Worm (Caenorhabditis elegans) whole organism, L4 larva: Measurements from ENCODE around the gene C24B5.4.
A peak's percentile ranks its signal among the peaks of the same experiment; 100 is the strongest.

Source experiments
- F26F4.8 ChIP-seq: fragments of 200-800 bp; sonication (Bioruptor generic); conservative IDR thresholded peaks from 2 replicates; pipeline ENCODE4 v1.3.6; 2022; ENCODE audit warnings: missing genetic modification characterization, missing compliant biosample characterization
- F44E2.7 ChIP-seq: fragments of 200-800 bp; sonication (Bioruptor generic); IDR thresholded peaks from 2 replicates; pipeline ENCODE4 v2.1.2; 2022; ENCODE audit warnings: missing genetic modification characterization, missing compliant biosample characterization
- R02D3.7 ChIP-seq: fragments of 150-350 bp; sonication (generic microtip); optimal IDR thresholded peaks from 3 replicates; lab custom pipeline; 2014; ENCODE audit warnings: missing biosample characterization, missing genetic modification characterization
- T20F7.1 ChIP-seq: fragments of 200-800 bp; sonication (Bioruptor generic); optimal IDR thresholded peaks from 2 replicates; lab custom pipeline; 2018; ENCODE audit warnings: mild to moderate bottlenecking, missing genetic modification characterization, missing compliant biosample characterization
- Y105C5A.15 ChIP-seq: fragments of 200-800 bp; sonication (Bioruptor generic); IDR thresholded peaks from 2 replicates; pipeline ENCODE4 v1.3.6; 2022; ENCODE audit warnings: missing genetic modification characterization, missing compliant biosample characterization
- aly-2 ChIP-seq: sonication (generic microtip); optimal IDR thresholded peaks from 2 replicates; lab custom pipeline; 2018; ENCODE audit warnings: missing biosample characterization, missing genetic modification characterization
- ceh-28 ChIP-seq: fragments of 150-350 bp; optimal IDR thresholded peaks from 2 replicates; lab custom pipeline; 2014; ENCODE audit warnings: missing biosample characterization, missing genetic modification reagents, missing genetic modification characterization
- ces-1 ChIP-seq: fragments of 150-350 bp; sonication (generic microtip); optimal IDR thresholded peaks from 4 replicates; lab custom pipeline; 2014; ENCODE audit warnings: missing biosample characterization, missing genetic modification reagents, missing genetic modification characterization
- ctbp-1 ChIP-seq: fragments of 200-800 bp; sonication (Bioruptor generic); IDR thresholded peaks from 2 replicates; pipeline ENCODE4 v1.3.6; 2022; ENCODE audit warnings: missing genetic modification reagents, missing genetic modification characterization, missing compliant biosample characterization
- daf-16 ChIP-seq, 3 experiments: sonication (generic microtip); optimal IDR thresholded peaks; 2 replicates each; lab custom pipeline; 2016 to 2017; ENCODE audit warnings: missing genetic modification characterization in 3 of 3, missing genetic modification reagents in 3 of 3, mild to moderate bottlenecking in 2 of 3, missing compliant biosample characterization in 2 of 3, missing biosample characterization in 1 of 3, moderate library complexity in 1 of 3
- daf-8 ChIP-seq: fragments of 200-800 bp; sonication (Bioruptor generic); IDR thresholded peaks from 2 replicates; pipeline ENCODE4 v1.3.6; 2022; ENCODE audit warnings: missing genetic modification characterization, missing compliant biosample characterization
- dmd-8 ChIP-seq: fragments of 200-800 bp; sonication (Bioruptor generic); IDR thresholded peaks from 2 replicates; pipeline ENCODE4 v1.3.6; 2022; ENCODE audit warnings: missing genetic modification characterization, missing compliant biosample characterization
- fkh-10 ChIP-seq: fragments of 150-350 bp; optimal IDR thresholded peaks from 2 replicates; lab custom pipeline; 2014; ENCODE audit warnings: missing biosample characterization, missing genetic modification reagents, missing genetic modification characterization
- fos-1 ChIP-seq: fragments of 150-350 bp; optimal IDR thresholded peaks from 2 replicates; lab custom pipeline; 2014; ENCODE audit warnings: missing biosample characterization, missing genetic modification characterization
- gei-8 ChIP-seq: fragments of 200-800 bp; sonication (Bioruptor generic); optimal IDR thresholded peaks from 2 replicates; lab custom pipeline; 2018; ENCODE audit warnings: mild to moderate bottlenecking, missing genetic modification characterization, missing compliant biosample characterization
- lin-15B ChIP-seq: fragments of 150-350 bp; sonication (generic microtip); optimal IDR thresholded peaks from 3 replicates; lab custom pipeline; 2014; ENCODE audit warnings: missing biosample characterization, missing genetic modification characterization
- lin-29 ChIP-seq: fragments of 200-800 bp; sonication (Bioruptor generic); IDR thresholded peaks from 2 replicates; pipeline ENCODE4 v1.3.6; 2022; ENCODE audit warnings: missing genetic modification reagents, missing genetic modification characterization, missing compliant biosample characterization
- lin-38 ChIP-seq: fragments of 200-800 bp; sonication (Bioruptor generic); IDR thresholded peaks from 2 replicates; pipeline ENCODE4 v1.3.6; 2022; ENCODE audit warnings: missing genetic modification reagents, missing genetic modification characterization, missing compliant biosample characterization
- lsy-2 ChIP-seq, 2 experiments: fragments of 150-350 bp in 1 of 2; sonication (generic microtip) in 1 of 2; optimal IDR thresholded peaks; 2 replicates each; lab custom pipeline; 2014 to 2017; ENCODE audit warnings: missing biosample characterization in 2 of 2, missing genetic modification characterization in 2 of 2
- madf-5 ChIP-seq, 2 experiments: fragments of 200-800 bp; sonication (Bioruptor generic); IDR thresholded peaks; 2 replicates each; pipeline ENCODE4 v1.3.6; 2022; ENCODE audit warnings: missing compliant biosample characterization in 2 of 2, missing genetic modification characterization in 2 of 2
- mdl-1 ChIP-seq, 2 experiments: fragments of 150-350 bp in 1 of 2; sonication (generic microtip) in 1 of 2; optimal IDR thresholded peaks; 2 replicates each; lab custom pipeline; 2014 to 2017; ENCODE audit warnings: missing biosample characterization in 2 of 2, missing genetic modification characterization in 2 of 2
- mep-1 ChIP-seq: fragments of 150-350 bp; sonication (generic microtip); optimal IDR thresholded peaks from 3 replicates; lab custom pipeline; 2014; ENCODE audit warnings: missing biosample characterization, missing genetic modification characterization
- mes-2 ChIP-seq: sonication (generic microtip); optimal IDR thresholded peaks from 2 replicates; lab custom pipeline; 2016; ENCODE audit warnings: missing genotype, mild to moderate bottlenecking, missing genetic modification characterization, missing compliant biosample characterization; ENCODE audit not compliant: poor library complexity, severe bottlenecking
- mxl-3 ChIP-seq: fragments of 200-800 bp; sonication (Bioruptor generic); optimal IDR thresholded peaks from 2 replicates; lab custom pipeline; 2018; ENCODE audit warnings: mild to moderate bottlenecking, missing genetic modification characterization, missing compliant biosample characterization
- nhr-11 ChIP-seq: fragments of 150-350 bp; optimal IDR thresholded peaks from 2 replicates; lab custom pipeline; 2014; ENCODE audit warnings: missing biosample characterization, missing genetic modification characterization
- nhr-237 ChIP-seq: sonication (generic microtip); optimal IDR thresholded peaks from 2 replicates; lab custom pipeline; 2017; ENCODE audit warnings: missing biosample characterization, missing genetic modification characterization
- nhr-25 ChIP-seq: sonication (generic microtip); optimal IDR thresholded peaks from 2 replicates; lab custom pipeline; 2017; ENCODE audit warnings: missing genetic modification characterization, mild to moderate bottlenecking, missing compliant biosample characterization, antibody characterized with exemption, moderate library complexity, borderline replicate concordance; ENCODE audit not compliant: insufficient read depth
- nhr-28 ChIP-seq: fragments of 150-350 bp; optimal IDR thresholded peaks from 2 replicates; lab custom pipeline; 2014; ENCODE audit warnings: missing biosample characterization, missing genetic modification characterization
- nhr-6 ChIP-seq: fragments of 150-350 bp; optimal IDR thresholded peaks from 2 replicates; lab custom pipeline; 2014; ENCODE audit warnings: missing biosample characterization, missing genetic modification characterization
- pha-4 ChIP-seq, 2 experiments: fragments of 150-350 bp in 1 of 2; fragments of 200-800 bp in 1 of 2; sonication (Bioruptor generic) in 1 of 2; IDR thresholded peaks in 1 of 2; optimal IDR thresholded peaks in 1 of 2; 2 replicates each; pipeline versions ENCODE4 v1.3.6 to Lab custom; 2014 to 2022; ENCODE audit warnings: missing genetic modification characterization in 2 of 2, missing genetic modification reagents in 2 of 2, missing biosample characterization in 1 of 2, missing compliant biosample characterization in 1 of 2
- rbr-2 ChIP-seq: sonication (generic microtip); optimal IDR thresholded peaks from 2 replicates; lab custom pipeline; 2016; ENCODE audit warnings: missing genotype, missing genetic modification characterization, missing compliant biosample characterization
- sdz-12 ChIP-seq: fragments of 200-800 bp; sonication (Bioruptor generic); optimal IDR thresholded peaks from 2 replicates; lab custom pipeline; 2018; ENCODE audit warnings: mild to moderate bottlenecking, missing genetic modification characterization, missing compliant biosample characterization
- snpc-4 ChIP-seq: fragments of 150-350 bp; optimal IDR thresholded peaks from 2 replicates; lab custom pipeline; 2014; ENCODE audit warnings: missing biosample characterization, missing genetic modification characterization
- tra-1 ChIP-seq: fragments of 200-800 bp; sonication (Bioruptor generic); IDR thresholded peaks from 2 replicates; pipeline ENCODE4 v1.3.6; 2022; ENCODE audit warnings: missing genetic modification reagents, missing genetic modification characterization, missing compliant biosample characterization
- unc-130 ChIP-seq: sonication (generic microtip); optimal IDR thresholded peaks from 2 replicates; lab custom pipeline; 2016; ENCODE audit warnings: missing genetic modification reagents, missing genetic modification characterization, missing compliant biosample characterization
- vab-7 ChIP-seq: fragments of 200-800 bp; sonication (Bioruptor generic); IDR thresholded peaks from 2 replicates; pipeline ENCODE4 v1.3.6; 2022; ENCODE audit warnings: missing genetic modification reagents, missing genetic modification characterization, missing compliant biosample characterization
- zag-1 ChIP-seq: fragments of 150-350 bp; optimal IDR thresholded peaks from 2 replicates; lab custom pipeline; 2014; ENCODE audit warnings: missing biosample characterization, missing genetic modification characterization
- ztf-7 ChIP-seq: fragments of 150-350 bp; optimal IDR thresholded peaks from 2 replicates; lab custom pipeline; 2014; ENCODE audit warnings: missing biosample characterization, missing genetic modification characterization

Gene C24B5.4

DNA sequence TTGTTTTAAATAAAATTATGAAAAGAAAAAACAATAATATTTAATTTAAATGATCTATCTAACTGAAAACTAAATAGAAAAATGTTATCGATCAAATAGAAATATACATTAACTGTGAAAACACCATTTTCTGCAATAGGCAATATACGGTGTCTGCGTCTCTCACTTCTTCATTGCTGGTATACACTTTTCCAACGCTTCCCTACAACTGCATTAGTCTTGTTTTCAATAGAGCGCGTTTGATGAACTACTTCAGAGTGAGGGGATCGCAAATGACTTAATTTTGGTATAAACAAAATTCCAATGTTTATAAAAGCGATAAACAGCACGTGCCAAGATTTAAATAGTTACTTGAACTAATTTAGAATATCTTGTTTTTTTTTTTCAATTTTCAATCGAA is 15.4 kb upstream of the C24B5.4 start (continued):
- TF ChIP-seq daf-16 (GFP tag; optimal IDR thresholded peaks at IDR 0.05; lab: Kevin White, UChicago) = no peak
- peak; percentile 81 for TF ChIP-seq daf-16 (tag; optimal IDR thresholded peaks at IDR 0.05; lab: Kevin White, UChicago)
- TF ChIP-seq ztf-7 (tag; lab: Kevin White, UChicago) = no peak
- no peak for TF ChIP-seq unc-130
- TF ChIP-seq ctbp-1 = no peak
- no peak for TF ChIP-seq daf-8 (GFP tag; lab: Robert Waterston, UW)
- peak; percentile 17 for TF ChIP-seq nhr-6
- peak in 1 of 2 experiments; percentile 44 for TF ChIP-seq mdl-1 (tag; optimal IDR thresholded peaks at IDR 0.05; lab: Kevin White, UChicago)
- no peak for TF ChIP-seq fkh-10 (GFP tag; lab: Kevin White, UChicago)
- TF ChIP-seq ceh-28 (tag; lab: Kevin White, UChicago) = no peak
- TF ChIP-seq mxl-3 (GFP tag; lab: Kevin White, UChicago) = peak; percentile 41
- no peak for TF ChIP-seq aly-2 (tag; lab: Kevin White, UChicago)
- peak; percentile 82 for TF ChIP-seq lin-38 (GFP tag; lab: Robert Waterston, UW)
- TF ChIP-seq nhr-11 = peak; percentile 43
- TF ChIP-seq nhr-25 (tag; lab: Kevin White, UChicago) = peak; percentile 30
- no peak for TF ChIP-seq fos-1
- TF ChIP-seq pha-4 (GFP tag; IDR thresholded peaks at IDR 0.05; lab: Robert Waterston, UW) = no peak
- TF ChIP-seq pha-4 (tag; optimal IDR thresholded peaks at IDR 0.05; lab: Kevin White, UChicago) = peak; percentile 64
- peak; percentile 81 for TF ChIP-seq mep-1 (tag; lab: Kevin White, UChicago)
- peak; percentile 66 for TF ChIP-seq mes-2 (tag; lab: Kevin White, UChicago)
- no peak for TF ChIP-seq dmd-8
- TF ChIP-seq tra-1 (GFP tag; lab: Robert Waterston, UW) = no peak
- no peak for TF ChIP-seq Y105C5A.15 (GFP tag; lab: Robert Waterston, UW)
- TF ChIP-seq madf-5 (GFP tag; IDR thresholded peaks at IDR 0.05; lab: Robert Waterston, UW) = no peak
- TF ChIP-seq vab-7 (GFP tag; lab: Robert Waterston, UW) = no peak
- no peak for TF ChIP-seq snpc-4 (tag; lab: Kevin White, UChicago)
- no peak for TF ChIP-seq sdz-12 (GFP tag; lab: Kevin White, UChicago)
- TF ChIP-seq rbr-2 (tag; lab: Kevin White, UChicago) = peak; percentile 47
- TF ChIP-seq gei-8 (GFP tag; lab: Kevin White, UChicago) = no peak
- peak in 1 of 2 experiments; percentile 83 for TF ChIP-seq lsy-2 (tag; optimal IDR thresholded peaks at IDR 0.05; lab: Kevin White, UChicago)
- peak; percentile 47 for TF ChIP-seq T20F7.1 (GFP tag; lab: Kevin White, UChicago)
- TF ChIP-seq ces-1 = peak; percentile 60
- TF ChIP-seq lin-29 (GFP tag; lab: Robert Waterston, UW) = no peak
- TF ChIP-seq nhr-28 (tag; lab: Kevin White, UChicago) = peak; percentile 93
- TF ChIP-seq nhr-237 (tag; lab: Kevin White, UChicago) = no peak

DNA sequence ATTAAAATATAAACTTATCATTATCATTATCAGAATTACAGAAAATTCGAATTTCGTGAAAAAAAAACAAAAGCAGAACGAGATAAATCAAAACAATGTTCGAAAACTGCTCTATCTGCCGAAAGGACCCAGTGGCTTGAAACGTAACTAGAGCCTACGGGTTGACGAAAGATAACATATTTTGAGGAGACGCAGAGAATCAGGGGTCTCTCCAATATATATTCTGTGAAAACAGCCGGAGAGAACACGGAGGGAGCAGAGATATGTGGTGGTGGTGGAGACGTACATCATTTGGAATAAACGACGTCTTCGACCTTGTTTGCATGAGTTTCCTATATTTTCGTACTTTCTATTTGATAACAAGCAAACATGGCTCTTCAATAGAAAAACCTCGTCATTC is 11.8 kb upstream of the C24B5.4 start:
- TF ChIP-seq rbr-2 (tag; lab: Kevin White, UChicago) (peak; percentile 8), daf-16 (GFP tag; optimal IDR thresholded peaks at IDR 0.05; lab: Kevin White, UChicago) (peak in 1 of 2 experiments; percentile 1), daf-16 (tag; optimal IDR thresholded peaks at IDR 0.05; lab: Kevin White, UChicago) (no peak), F26F4.8 (GFP tag; lab: Robert Waterston, UW) (no peak)

DNA sequence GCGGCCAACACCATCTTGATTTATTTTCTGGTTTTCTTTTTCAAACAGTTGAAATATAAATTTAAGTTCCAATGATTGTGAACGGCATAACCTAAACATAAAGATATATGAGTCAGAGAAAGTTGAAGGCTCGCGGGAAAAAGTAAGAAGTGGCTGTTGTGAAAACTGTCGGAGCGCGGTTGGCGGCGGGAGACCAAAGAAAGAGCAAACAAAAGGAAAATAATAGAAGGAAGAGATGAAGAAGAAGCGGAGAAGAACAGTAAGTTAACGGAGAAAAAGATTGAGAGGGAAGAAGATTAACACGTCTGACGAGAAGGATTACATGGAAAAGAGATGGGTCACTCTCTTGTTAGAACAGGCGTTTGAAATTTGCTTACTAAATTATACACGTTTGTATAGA is 10.3 kb upstream of the C24B5.4 start, which contains the start of gene inx-10:
TSS of gene inx-10 (minus strand) at position 101 of the 400 bp plus-strand sequence.
- TF ChIP-seq zag-1 (tag; lab: Kevin White, UChicago) (no peak), fos-1 (no peak), aly-2 (tag; lab: Kevin White, UChicago) (no peak), lin-29 (GFP tag; lab: Robert Waterston, UW) (no peak), F44E2.7 (GFP tag; lab: Robert Waterston, UW) (no peak), nhr-6 (no peak), R02D3.7 (tag; lab: Kevin White, UChicago) (no peak), lin-15B (tag; lab: Kevin White, UChicago) (no peak)
